Worm (Caenorhabditis elegans): ENCODE measurements around the gene mutd-1.

- no peak for TF ChIP-seq him-1 (tag; optimal IDR thresholded peaks at IDR 0.05)
- TF ChIP-seq W03F9.2 (tag; optimal IDR thresholded peaks at IDR 0.05), result no peak
These were observed 32.7 kb upstream of the mutd-1 start, which contains the start of gene C42D4.18 for ce11 chrIV:7166553-7166952.

Data from whole organism, L4/young adult.